Worm (Caenorhabditis elegans) whole organism, young adult: Measurements from ENCODE around the gene T22D1.18.

Experiments
- F23B12.7 ChIP-seq: sonication (generic microtip); optimal IDR thresholded peaks from 2 replicates; lab custom pipeline; 2017; ENCODE audit warnings: missing genetic modification characterization, mild to moderate bottlenecking, missing compliant biosample characterization, antibody characterized with exemption, moderate library complexity; ENCODE audit not compliant: insufficient read depth
- hmg-20 ChIP-seq: fragments of 200-800 bp; sonication (Bioruptor generic); IDR thresholded peaks from 2 replicates; pipeline ENCODE4 v1.3.6; 2022; ENCODE audit warnings: missing genetic modification reagents, missing genetic modification characterization, missing compliant biosample characterization
- madf-6 ChIP-seq: fragments of 200-800 bp; sonication (Bioruptor generic); IDR thresholded peaks from 2 replicates; pipeline ENCODE4 v1.3.6; 2022; ENCODE audit warnings: missing genetic modification reagents, missing genetic modification characterization, missing compliant biosample characterization
- madf-8 ChIP-seq: fragments of 200-800 bp; sonication (Bioruptor generic); conservative IDR thresholded peaks from 2 replicates; pipeline ENCODE4 v1.3.6; 2022; ENCODE audit warnings: missing genetic modification reagents, missing genetic modification characterization, missing compliant biosample characterization

DNA sequence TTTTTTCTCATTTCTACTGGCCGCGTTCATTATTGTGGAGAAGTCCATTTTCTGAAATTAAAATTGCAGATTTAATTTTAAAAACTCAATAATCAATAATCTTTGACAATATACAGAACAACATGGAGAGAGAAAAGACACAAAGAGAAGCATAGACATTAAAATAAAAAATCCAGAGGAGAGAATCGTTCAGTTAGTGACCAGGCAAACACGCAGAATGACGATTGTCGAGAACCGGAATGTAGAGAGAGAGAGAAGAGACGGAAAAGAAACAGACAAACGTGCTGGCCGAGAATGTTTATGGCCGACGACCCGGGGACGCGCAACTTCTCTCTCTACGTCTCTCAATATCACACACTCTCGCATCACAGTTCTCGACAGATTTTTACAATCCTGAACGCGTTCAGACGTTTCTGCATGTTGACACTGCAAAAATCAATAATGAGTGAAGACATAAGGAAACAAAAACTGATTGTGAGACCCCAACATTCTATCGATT, 32.3 kb downstream of the T22D1.18 start, which contains the start of the genes T05A12.3 and T05A12.4:
- TF ChIP-seq F23B12.7 (tag; lab: Kevin White, UChicago) = peak; percentile 36
- TF ChIP-seq madf-6 (GFP tag; lab: Robert Waterston, UW) = no peak
- TF ChIP-seq hmg-20 (GFP tag; lab: Robert Waterston, UW) = no peak
- TF ChIP-seq madf-8 = peak; percentile 58
